Worm (Caenorhabditis elegans) whole organism, L3 larva: ENCODE measurements around the gene csn-6.

Experiments used
- aly-2 ChIP-seq: fragments of 150-350 bp; optimal IDR thresholded peaks from 2 replicates; lab custom pipeline; 2014; ENCODE audit warnings: missing biosample characterization, missing genetic modification characterization
- ama-1 ChIP-seq: fragments of 150-350 bp; optimal IDR thresholded peaks from 2 replicates; lab custom pipeline; 2018
- ceh-82 ChIP-seq: fragments of 150-350 bp; optimal IDR thresholded peaks from 2 replicates; lab custom pipeline; 2014; ENCODE audit warnings: missing biosample characterization, missing genetic modification characterization
- egl-5 ChIP-seq: fragments of 150-350 bp; optimal IDR thresholded peaks from 2 replicates; lab custom pipeline; 2017; ENCODE audit warnings: missing biosample characterization, missing genetic modification reagents, missing genetic modification characterization, inconsistent platforms
- elt-1 ChIP-seq: fragments of 150-350 bp; optimal IDR thresholded peaks from 2 replicates; lab custom pipeline; 2014; ENCODE audit warnings: missing biosample characterization, missing genetic modification characterization
- elt-2 ChIP-seq: sonication (generic microtip); optimal IDR thresholded peaks from 2 replicates; lab custom pipeline; 2016; ENCODE audit warnings: missing genetic modification reagents, mild to moderate bottlenecking, missing genetic modification characterization, missing compliant biosample characterization
- elt-3 ChIP-seq, 3 experiments: fragments of 150-350 bp in 1 of 3; sonication (generic microtip) in 2 of 3; optimal IDR thresholded peaks; 2 replicates in 2 of 3; 4 replicates in 1 of 3; lab custom pipeline; 2014 to 2017; ENCODE audit warnings: missing biosample characterization in 3 of 3, missing genetic modification characterization in 3 of 3
- fkh-2 ChIP-seq: fragments of 150-350 bp; optimal IDR thresholded peaks from 2 replicates; lab custom pipeline; 2014; ENCODE audit warnings: missing biosample characterization, missing genetic modification reagents, missing genetic modification characterization
- fos-1 ChIP-seq: fragments of 150-350 bp; optimal IDR thresholded peaks from 2 replicates; lab custom pipeline; 2014; ENCODE audit warnings: missing biosample characterization, missing genetic modification characterization
- lin-15B ChIP-seq: fragments of 150-350 bp; optimal IDR thresholded peaks from 2 replicates; lab custom pipeline; 2014; ENCODE audit warnings: missing biosample characterization, missing genetic modification characterization
- lin-39 ChIP-seq: fragments of 150-350 bp; optimal IDR thresholded peaks from 2 replicates; lab custom pipeline; 2018; ENCODE audit warnings: missing biosample characterization, missing genetic modification reagents, missing genetic modification characterization
- lsy-12 ChIP-seq: sonication (generic microtip); optimal IDR thresholded peaks from 2 replicates; lab custom pipeline; 2016; ENCODE audit warnings: mild to moderate bottlenecking, missing genetic modification characterization, missing compliant biosample characterization
- mdl-1 ChIP-seq: fragments of 150-350 bp; optimal IDR thresholded peaks from 2 replicates; lab custom pipeline; 2014; ENCODE audit warnings: missing biosample characterization, missing genetic modification characterization
- mml-1 ChIP-seq: fragments of 150-350 bp; sonication (generic microtip); optimal IDR thresholded peaks from 3 replicates; lab custom pipeline; 2014; ENCODE audit warnings: missing biosample characterization, missing genetic modification characterization
- nfya-1 ChIP-seq: sonication (generic microtip); optimal IDR thresholded peaks from 2 replicates; lab custom pipeline; 2017; ENCODE audit warnings: missing genetic modification characterization, mild to moderate bottlenecking, missing compliant biosample characterization, antibody characterized with exemption, moderate library complexity; ENCODE audit not compliant: insufficient read depth
- nhr-11 ChIP-seq: fragments of 150-350 bp; optimal IDR thresholded peaks from 2 replicates; lab custom pipeline; 2014; ENCODE audit warnings: missing biosample characterization, missing genetic modification characterization
- nhr-12 ChIP-seq: fragments of 150-350 bp; optimal IDR thresholded peaks from 2 replicates; lab custom pipeline; 2014; ENCODE audit warnings: missing biosample characterization, missing genetic modification characterization
- nhr-23 ChIP-seq: fragments of 150-350 bp; optimal IDR thresholded peaks from 2 replicates; lab custom pipeline; 2014; ENCODE audit warnings: missing biosample characterization, missing genetic modification reagents, missing genetic modification characterization
- nhr-237 ChIP-seq: fragments of 150-350 bp; optimal IDR thresholded peaks from 2 replicates; lab custom pipeline; 2014; ENCODE audit warnings: missing biosample characterization, missing genetic modification characterization
- nhr-25 ChIP-seq: sonication (generic microtip); optimal IDR thresholded peaks from 2 replicates; lab custom pipeline; 2017; ENCODE audit warnings: missing biosample characterization, missing genetic modification characterization
- nhr-28 ChIP-seq: fragments of 150-350 bp; optimal IDR thresholded peaks from 2 replicates; lab custom pipeline; 2014; ENCODE audit warnings: missing biosample characterization, missing genetic modification characterization
- nhr-43 ChIP-seq: sonication (generic microtip); optimal IDR thresholded peaks from 2 replicates; lab custom pipeline; 2016; ENCODE audit warnings: mild to moderate bottlenecking, missing genetic modification characterization, missing compliant biosample characterization; ENCODE audit not compliant: poor library complexity, severe bottlenecking
- nhr-67 ChIP-seq: fragments of 150-350 bp; optimal IDR thresholded peaks from 2 replicates; lab custom pipeline; 2014; ENCODE audit warnings: missing biosample characterization, missing genetic modification characterization
- nhr-76 ChIP-seq: fragments of 150-350 bp; sonication (generic microtip); optimal IDR thresholded peaks from 5 replicates; lab custom pipeline; 2014; ENCODE audit warnings: missing biosample characterization, missing genetic modification characterization
- nhr-77 ChIP-seq: fragments of 150-350 bp; optimal IDR thresholded peaks from 2 replicates; lab custom pipeline; 2014; ENCODE audit warnings: missing biosample characterization, missing genetic modification characterization
- pha-4 ChIP-seq: fragments of 150-350 bp; optimal IDR thresholded peaks from 2 replicates; lab custom pipeline; 2014; ENCODE audit warnings: missing biosample characterization, missing genetic modification reagents, missing genetic modification characterization
- skn-1 ChIP-seq: fragments of 150-350 bp; optimal IDR thresholded peaks from 2 replicates; lab custom pipeline; 2014; ENCODE audit warnings: missing biosample characterization, missing genetic modification characterization
- unc-62 ChIP-seq: fragments of 150-350 bp; sonication (generic microtip); optimal IDR thresholded peaks from 4 replicates; lab custom pipeline; 2014; ENCODE audit warnings: missing biosample characterization, missing genetic modification reagents, missing genetic modification characterization

Gene csn-6

DNA sequence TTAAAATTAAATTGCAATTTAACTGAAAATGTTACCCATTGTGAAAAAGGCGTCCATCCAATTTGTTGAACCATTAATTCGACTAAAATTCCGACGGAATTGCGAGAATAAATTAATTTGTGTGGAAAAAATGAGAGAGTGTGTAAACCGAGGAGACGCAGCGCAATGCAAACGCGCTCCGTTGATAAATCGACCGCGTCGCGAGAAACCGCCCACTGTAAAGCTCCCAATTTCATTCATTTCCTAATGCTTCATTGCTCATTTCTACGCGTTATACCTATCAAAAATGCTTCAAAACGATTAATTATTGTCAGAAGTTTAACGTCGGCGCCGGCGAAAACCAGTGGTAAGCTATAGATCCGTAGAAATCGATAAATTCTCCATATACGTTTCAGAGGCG is 2.9 kb upstream of the csn-6 start, which contains the start of the genes Y67H2A.2 and micu-1 (continued):
- TF ChIP-seq nhr-237 (tag; lab: Kevin White, UChicago): no peak
- TF ChIP-seq elt-1 (tag; lab: Kevin White, UChicago): no peak
- no peak for TF ChIP-seq fos-1
- peak; percentile 60 for TF ChIP-seq nhr-25
- TF ChIP-seq pha-4 (tag; lab: Kevin White, UChicago): peak; percentile 64
- TF ChIP-seq mml-1 (tag; lab: Kevin White, UChicago): no peak

DNA sequence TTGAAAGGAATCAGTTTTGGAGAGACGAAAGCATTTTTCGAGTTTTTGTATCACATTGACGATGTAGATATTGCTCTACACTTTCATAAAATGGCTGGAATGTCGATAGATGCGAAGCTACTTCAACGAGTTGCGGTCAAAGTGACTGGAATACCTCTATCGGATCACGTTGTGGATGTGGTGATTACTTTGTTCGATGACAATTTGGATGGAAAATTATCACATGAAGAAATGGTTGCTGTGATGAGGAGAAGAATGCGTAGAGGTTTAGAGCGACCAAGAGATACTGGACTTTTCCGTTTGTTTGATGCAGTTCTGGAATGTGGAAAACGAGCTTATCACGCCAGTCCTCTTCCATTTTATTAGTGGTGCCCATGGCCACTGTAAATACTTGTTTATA is 976 bp upstream of the csn-6 start:
- TF ChIP-seq aly-2 (tag; lab: Kevin White, UChicago): no peak
- TF ChIP-seq ama-1 (lab: Kevin White, UChicago): no peak
- TF ChIP-seq ceh-82 (tag; lab: Kevin White, UChicago): no peak
- TF ChIP-seq elt-2 (tag; lab: Kevin White, UChicago): no peak
- no peak for TF ChIP-seq nfya-1 (tag; lab: Kevin White, UChicago)
- no peak for TF ChIP-seq nhr-237 (tag; lab: Kevin White, UChicago)
- TF ChIP-seq lsy-12: no peak
- TF ChIP-seq, all 47 proteins: peak for 0

DNA sequence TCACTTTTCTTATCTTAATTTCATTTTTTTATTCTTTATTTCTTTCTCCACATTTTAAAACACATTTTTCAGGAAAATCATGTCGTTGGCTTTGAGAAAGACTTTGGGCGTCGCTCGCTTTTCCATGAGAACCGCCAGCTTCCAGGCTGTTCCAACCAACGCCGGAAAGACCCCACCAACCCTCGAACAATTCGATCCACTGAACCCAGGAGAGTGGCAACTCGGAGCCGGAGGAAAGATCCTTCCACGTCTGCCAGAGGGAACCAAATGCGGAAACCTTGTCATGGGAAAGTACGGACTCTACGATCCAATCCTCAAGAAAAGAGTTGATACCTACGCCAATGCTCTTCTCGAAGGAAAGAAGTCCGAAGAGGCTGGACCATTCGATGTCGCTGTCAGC is 515 bp upstream of the csn-6 start, which contains the start of gene kdp-1:
kdp-1 (plus strand) TSS at position 80 of the 400 bp plus-strand sequence.
- TF ChIP-seq elt-1 (tag; lab: Kevin White, UChicago) (no peak), nhr-67 (no peak), nhr-43 (tag; lab: Kevin White, UChicago) (no peak), nhr-11 (tag; lab: Kevin White, UChicago) (no peak), lin-39 (tag; lab: Kevin White, UChicago) (no peak), skn-1 (tag; lab: Kevin White, UChicago) (no peak), nhr-12 (tag; lab: Kevin White, UChicago) (no peak), egl-5 (no peak), nhr-76 (tag; lab: Kevin White, UChicago) (no peak)

DNA sequence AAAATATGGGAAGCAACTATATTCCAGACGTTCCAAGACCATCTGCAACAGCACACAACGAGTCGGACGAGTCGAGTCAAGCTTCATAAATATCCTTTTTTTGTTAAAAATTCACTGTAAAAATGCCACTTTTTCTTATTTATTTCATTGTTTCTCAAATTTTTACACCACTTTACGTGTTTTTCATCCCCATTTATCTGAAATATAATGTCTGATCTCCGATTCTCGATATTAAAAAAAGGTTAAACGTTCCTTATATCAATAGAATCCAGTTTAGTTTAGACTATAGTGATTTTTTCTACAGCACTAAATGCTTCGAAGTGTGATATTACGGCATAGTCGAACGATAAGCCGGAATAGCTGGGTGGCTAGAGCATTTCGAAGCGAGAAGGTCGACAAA is 2.8 kb downstream of the csn-6 start, which contains the start of gene Y67H2A.7:
Y67H2A.7 (plus strand) TSS at position 301 of the 400 bp plus-strand sequence.
- no peak for TF ChIP-seq egl-5
- TF ChIP-seq nhr-77: no peak
- TF ChIP-seq fkh-2 (tag; lab: Kevin White, UChicago): no peak
- TF ChIP-seq, all 47 proteins: peak for 0

DNA sequence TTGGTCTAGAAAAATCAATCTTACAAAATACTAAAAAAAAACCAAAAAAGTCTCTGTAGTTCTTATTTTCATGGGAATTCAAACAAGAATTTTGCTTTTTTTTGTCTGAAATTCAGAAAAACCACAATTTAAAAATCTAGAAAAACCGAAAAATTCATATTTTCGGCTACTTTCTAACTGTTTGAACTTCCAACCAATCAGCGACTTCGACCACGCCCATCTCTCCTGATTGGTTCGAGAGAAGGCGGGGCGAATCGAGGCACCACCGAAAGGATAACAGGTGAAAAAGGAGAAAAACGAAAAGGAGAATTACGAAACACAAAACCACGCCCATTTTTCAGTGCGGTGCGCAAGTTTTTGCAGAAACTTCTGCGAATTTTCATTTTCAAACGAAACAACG is 4.2 kb downstream of the csn-6 start:
- TF ChIP-seq nhr-43 (tag; lab: Kevin White, UChicago) (no peak), mdl-1 (tag; lab: Kevin White, UChicago) (no peak), nhr-237 (tag; lab: Kevin White, UChicago) (no peak), elt-3 (tag; optimal IDR thresholded peaks at IDR 0.05; lab: Kevin White, UChicago) (no peak), nfya-1 (tag; lab: Kevin White, UChicago) (peak; percentile 76)

DNA sequence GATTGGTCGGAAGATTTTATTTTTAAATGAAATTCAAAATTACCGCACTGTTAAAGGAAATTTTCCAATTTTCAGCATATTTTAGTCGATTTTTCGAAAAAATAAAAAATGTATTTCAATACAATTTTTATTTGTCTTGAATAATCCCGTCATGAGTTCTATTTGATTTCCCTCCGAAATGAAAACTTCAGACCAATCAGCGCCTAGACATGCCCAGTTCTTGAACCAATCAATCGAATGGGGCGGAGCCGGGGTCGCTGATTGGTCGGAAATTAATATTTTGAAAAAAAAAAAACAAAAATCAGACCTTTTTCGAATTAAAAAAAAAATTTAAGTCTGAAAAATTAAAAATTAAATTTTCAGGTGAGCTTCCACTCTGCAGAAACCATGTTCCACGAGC is 9.0 kb downstream of the csn-6 start:
- no peak for TF ChIP-seq nhr-28 (tag; lab: Kevin White, UChicago)
- TF ChIP-seq nfya-1 (tag; lab: Kevin White, UChicago): peak; percentile 70
- TF ChIP-seq unc-62 (GFP tag; lab: Kevin White, UChicago): no peak
- TF ChIP-seq, all 47 proteins: peak for 1

DNA sequence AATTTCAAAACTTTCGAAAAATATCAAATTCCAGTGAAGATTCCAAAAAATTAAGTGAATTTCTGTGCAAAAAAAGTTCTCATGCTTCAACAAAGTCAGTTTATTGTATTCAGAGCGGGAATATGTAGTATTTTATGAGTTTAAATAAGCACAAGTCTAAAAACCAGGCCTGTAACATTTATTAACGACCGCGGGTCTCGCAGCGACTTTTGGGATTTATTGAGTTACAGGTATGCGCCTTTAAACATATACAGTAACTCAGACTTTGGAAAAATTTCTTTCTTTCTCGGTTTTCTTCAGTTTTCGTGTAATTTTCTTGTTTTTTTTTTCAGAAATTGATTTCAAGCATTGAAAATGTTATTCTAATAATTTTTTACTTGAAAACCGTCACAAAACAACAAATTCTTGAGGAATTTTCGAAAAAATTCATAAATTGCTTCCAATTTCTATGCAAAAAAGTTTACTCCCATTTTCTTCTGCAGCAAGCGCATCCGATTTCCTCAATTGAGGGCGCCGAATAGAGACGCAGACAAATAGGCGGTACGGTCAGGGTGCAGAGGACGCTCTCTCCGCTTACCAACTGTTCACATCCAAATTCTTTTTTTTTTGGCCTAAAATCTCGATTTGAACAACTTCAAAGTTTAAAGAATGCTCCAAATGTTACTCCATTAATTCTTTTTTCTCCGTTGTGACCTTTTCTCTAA is 10.9 kb downstream of the csn-6 start:
- peak; percentile 54 for TF ChIP-seq nfya-1 (tag; lab: Kevin White, UChicago)
- no peak for TF ChIP-seq lin-15B (tag; lab: Kevin White, UChicago)
- TF ChIP-seq nhr-23: peak; percentile 2
